Fruit fly (Drosophila melanogaster): ENCODE data around the gene CG17777.

Gene CG17777

DNA sequence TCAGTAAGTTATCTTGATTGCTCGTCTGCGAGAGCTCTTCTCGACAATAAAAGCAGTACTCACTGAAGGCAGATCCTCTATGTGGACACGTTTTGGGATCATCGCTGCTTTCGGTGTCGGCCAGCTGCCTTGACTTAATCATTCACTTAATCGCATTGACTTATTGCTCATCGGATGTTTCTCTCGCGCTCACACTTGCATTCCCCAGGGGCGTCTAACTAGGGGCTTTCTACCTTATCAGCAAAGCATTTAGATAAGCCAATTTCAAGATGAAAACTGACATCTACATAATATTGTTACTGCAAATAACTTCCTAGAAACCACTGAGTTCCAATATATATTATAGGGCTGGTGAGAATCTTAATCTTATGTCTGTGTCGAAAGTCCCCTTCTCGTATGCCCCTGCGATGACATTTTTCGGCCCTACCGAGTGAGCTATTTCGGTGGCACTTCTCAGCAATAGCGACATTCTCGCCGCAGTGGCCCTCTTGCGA, 25.7 kb downstream of the CG17777 start:
- no peak for TF ChIP-seq CG17801 (GFP tag; optimal IDR thresholded peaks at IDR 0.05; ENCODE audit: partially characterized antibody)

DNA sequence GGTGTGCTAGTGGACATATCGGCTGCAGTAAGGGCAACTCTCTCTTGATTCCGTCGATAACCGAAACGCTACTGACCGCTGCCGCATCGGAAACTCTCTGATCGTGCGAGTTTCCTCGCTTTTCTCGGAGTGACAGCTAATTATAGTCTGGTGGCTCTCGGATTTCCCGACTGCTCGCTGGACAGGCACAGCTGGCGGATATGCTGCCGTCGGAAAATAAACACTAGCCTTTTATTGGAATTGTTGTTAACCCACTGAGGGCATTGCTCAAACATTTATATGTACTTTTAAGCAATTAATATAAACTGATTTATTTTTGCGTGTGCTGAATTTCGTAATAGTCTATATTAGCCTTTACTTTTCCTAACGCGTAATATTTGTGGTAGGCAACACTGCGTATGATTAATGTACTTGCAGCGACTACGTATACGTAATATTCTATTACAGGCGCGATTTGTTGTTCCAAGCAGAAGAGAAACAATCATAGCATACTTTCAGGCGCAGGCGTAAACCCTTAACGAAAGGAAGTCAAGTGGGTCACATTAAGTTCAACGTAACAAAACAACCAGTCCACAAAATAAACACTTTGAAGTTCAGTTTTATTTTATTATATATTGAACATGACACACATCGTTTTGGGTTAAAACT, 27.2 kb downstream of the CG17777 start, which contains the start of gene SmydA-8:
SmydA-8 (minus strand) TSS at position 51 of the 648 bp plus-strand sequence.
- peak; percentile 32 for TF ChIP-seq CG17801 (GFP tag; optimal IDR thresholded peaks at IDR 0.05; ENCODE audit: partially characterized antibody)

DNA sequence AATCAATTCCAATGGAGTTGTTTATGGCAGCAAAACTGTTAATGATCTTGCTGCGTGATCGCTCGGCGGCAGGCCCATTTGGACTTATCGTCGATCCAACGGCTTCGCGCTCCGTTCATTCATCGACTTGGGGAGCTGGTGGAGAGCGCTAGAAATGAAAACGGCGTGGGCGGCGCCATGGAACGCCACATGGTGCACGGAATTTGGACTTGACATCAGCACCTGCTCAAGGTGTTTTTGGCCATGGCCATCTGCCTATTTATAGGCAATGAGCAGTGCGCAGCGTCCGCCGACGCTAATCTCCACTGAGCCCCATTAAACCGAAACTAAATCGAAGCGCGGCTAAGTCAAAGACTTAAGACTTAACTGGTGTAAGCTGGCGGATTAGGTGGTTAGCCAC, 31.8 kb downstream of the CG17777 start:
- no peak for TF ChIP-seq CG17801 (GFP tag; optimal IDR thresholded peaks at IDR 0.05; ENCODE audit: partially characterized antibody)

DNA sequence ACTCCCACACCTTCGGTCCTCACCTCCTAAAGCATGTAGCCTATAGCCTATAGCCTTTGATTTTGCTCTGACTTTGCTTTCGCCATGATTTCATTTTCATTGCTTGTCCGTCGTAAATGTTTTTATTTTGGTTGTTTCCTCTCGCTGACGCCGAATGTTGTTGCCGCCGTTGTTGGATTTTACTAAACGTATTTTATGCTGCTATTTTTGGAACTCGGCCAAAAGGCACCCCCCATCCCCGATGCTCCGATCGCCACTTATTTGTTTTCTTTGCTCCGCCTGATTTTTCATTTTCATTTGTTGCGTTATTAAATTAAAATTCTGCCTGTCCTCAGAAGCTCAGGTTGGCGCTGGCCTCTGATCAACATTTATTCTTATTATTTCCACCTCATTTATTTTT, 32.6 kb downstream of the CG17777 start:
- TF ChIP-seq CG17801 (GFP tag; optimal IDR thresholded peaks at IDR 0.05; ENCODE audit: partially characterized antibody) = no peak

DNA sequence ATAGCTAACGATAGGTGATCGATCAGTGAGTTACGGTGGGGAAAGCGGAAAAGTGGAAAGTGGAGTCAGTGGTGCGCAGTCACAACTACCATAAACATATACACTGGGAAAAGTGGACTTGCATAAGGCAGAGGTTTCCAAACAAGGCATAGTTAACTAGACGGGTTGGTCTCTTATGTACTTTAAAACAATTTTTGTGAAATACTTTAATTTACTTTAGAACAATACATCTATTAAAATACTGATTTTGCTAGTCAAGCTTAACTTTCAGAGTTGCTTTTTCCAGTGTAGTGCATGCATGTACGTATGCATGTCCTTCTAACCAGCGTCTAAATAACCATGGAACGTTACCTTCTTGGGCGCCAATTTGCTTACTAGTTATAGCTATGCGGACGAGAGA, 33.2 kb downstream of the CG17777 start:
- TF ChIP-seq CG17801 (GFP tag; optimal IDR thresholded peaks at IDR 0.05; ENCODE audit: partially characterized antibody) = no peak

DNA sequence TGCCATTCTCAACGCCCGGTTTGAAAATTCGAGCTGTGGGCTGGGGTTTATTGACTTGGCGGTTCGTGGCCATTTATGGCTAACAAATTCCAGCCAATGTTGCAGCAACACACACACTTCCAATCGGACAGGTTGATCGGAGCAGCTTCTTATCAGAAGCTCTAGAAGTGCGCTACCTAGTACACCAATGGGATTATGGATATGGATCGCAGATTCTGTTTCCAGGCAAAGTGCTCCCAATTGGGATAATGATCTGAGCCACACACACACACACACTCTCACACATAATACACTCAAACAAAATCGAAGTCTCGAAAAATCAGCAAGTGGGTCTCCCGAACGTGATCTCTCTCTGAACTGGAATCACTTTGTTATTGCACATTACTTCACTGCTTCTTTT, 34.9 kb downstream of the CG17777 start:
- TF ChIP-seq CG17801 (GFP tag; optimal IDR thresholded peaks at IDR 0.05; ENCODE audit: partially characterized antibody) = no peak

DNA sequence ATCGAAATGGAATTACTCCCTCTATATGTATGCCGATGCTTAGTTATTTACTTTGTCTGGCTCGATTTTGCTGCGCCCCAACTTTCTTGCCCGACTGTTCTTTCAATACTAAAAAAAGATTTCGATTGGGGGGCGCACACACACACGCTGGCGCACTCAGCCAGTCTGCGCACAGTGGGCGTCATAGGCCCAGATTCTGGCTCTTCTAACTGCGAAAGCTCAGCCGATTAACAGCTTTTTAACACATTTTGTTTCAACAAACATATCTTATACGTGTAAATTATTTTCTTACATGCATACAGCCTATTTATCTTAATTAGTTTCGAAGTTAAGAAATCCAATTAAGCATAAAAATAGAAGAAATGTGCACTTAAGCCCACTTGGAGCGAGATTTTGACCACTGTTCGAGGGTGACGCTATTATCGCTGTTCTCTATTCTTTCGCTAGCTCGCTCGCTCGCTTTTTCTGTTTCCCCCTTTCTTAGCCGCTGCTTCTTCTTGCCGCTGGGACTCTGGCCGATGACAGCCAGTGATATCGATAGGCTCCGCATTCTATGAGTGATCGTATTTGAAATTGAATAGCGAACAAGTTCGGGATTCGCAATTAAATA, 35.6 kb downstream of the CG17777 start, which contains the start of gene Vinc:
Vinc (minus strand) TSS at position 387 of the 610 bp plus-strand sequence.
- peak; percentile 97 for TF ChIP-seq CG17801 (GFP tag; optimal IDR thresholded peaks at IDR 0.05; ENCODE audit: partially characterized antibody)

DNA sequence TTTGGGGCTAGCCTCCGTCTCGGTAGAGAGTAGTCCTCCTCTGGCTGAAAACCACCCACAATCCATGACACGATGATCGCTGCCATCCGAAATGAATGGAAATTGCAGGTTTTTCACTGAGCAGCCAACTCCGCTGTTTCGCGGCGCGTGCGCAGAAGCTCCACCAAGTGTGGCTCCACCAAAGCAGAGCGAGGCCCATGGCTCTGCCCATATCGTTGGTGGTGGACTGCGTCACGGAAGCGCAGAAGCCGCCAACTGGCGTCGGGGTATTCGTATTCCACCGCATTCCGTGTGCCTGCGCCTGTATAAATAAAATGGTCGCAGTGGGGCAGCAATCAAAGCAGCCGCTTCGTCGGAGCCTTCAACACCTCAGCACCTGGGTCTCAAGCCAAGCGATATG, 36.8 kb downstream of the CG17777 start, which contains the start of gene CG14052:
CG14052 (plus strand) TSS at position 301 of the 400 bp plus-strand sequence.
- no peak for TF ChIP-seq CG17801 (GFP tag; optimal IDR thresholded peaks at IDR 0.05; ENCODE audit: partially characterized antibody)

DNA sequence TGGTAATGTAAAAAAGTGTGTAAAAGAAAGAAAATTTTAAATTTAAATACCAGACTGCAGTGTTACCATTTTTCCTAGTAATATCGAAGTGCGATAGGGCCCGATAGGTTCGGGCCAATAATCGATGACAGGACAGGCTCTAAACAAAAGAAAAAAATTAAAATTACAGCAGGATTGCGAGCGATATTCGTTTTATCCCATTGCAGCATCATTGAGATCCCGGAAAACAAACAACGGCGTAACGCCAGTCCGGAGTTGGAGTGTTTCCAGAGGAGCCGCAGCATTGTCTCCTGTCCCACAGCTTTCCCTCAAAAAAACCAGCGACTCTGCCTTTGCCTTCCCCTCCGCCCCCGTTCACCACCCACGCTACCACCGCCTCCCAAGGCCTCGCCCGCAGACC, 38.5 kb downstream of the CG17777 start, which contains the start of gene pcx:
pcx (plus strand) TSS at position 159 of the 400 bp plus-strand sequence.
- TF ChIP-seq CG17801 (GFP tag; optimal IDR thresholded peaks at IDR 0.05; ENCODE audit: partially characterized antibody) = no peak
